Worm (Caenorhabditis elegans) whole organism, late embryonic: ENCODE data around the gene fbxa-142.

Experiments used
- ama-1 ChIP-seq: fragments of 150-350 bp; optimal IDR thresholded peaks from 2 replicates; lab custom pipeline; 2014
- ceh-18 ChIP-seq: sonication (generic microtip); optimal IDR thresholded peaks from 2 replicates; lab custom pipeline; 2016; ENCODE audit warnings: missing genetic modification characterization, missing compliant biosample characterization
- ceh-34 ChIP-seq: sonication (generic microtip); optimal IDR thresholded peaks from 2 replicates; lab custom pipeline; 2016; ENCODE audit warnings: mild to moderate bottlenecking, missing genetic modification characterization, missing compliant biosample characterization
- ceh-9 ChIP-seq: sonication (generic microtip); optimal IDR thresholded peaks from 2 replicates; lab custom pipeline; 2016; ENCODE audit warnings: mild to moderate bottlenecking, missing genetic modification characterization, inconsistent platforms, missing compliant biosample characterization
- elt-4 ChIP-seq: sonication (generic microtip); optimal IDR thresholded peaks from 2 replicates; lab custom pipeline; 2016; ENCODE audit warnings: missing genetic modification characterization, missing compliant biosample characterization
- hlh-30 ChIP-seq: sonication (generic microtip); optimal IDR thresholded peaks from 2 replicates; lab custom pipeline; 2017; ENCODE audit warnings: antibody characterized with exemption, missing genetic modification characterization, missing compliant biosample characterization; ENCODE audit not compliant: insufficient read depth
- hlh-6 ChIP-seq: sonication (generic microtip); optimal IDR thresholded peaks from 2 replicates; lab custom pipeline; 2016; ENCODE audit warnings: missing genotype, missing genetic modification characterization, missing compliant biosample characterization
- mec-3 ChIP-seq: sonication (generic microtip); optimal IDR thresholded peaks from 2 replicates; lab custom pipeline; 2016; ENCODE audit warnings: borderline replicate concordance, missing genetic modification characterization, missing compliant biosample characterization
- nhr-11 ChIP-seq: fragments of 150-350 bp; optimal IDR thresholded peaks from 2 replicates; lab custom pipeline; 2014; ENCODE audit warnings: missing biosample characterization, missing genetic modification characterization
- npax-4 ChIP-seq: sonication (generic microtip); optimal IDR thresholded peaks from 2 replicates; lab custom pipeline; 2016; ENCODE audit warnings: missing genetic modification characterization, missing compliant biosample characterization
- tbx-7 ChIP-seq: sonication (generic microtip); optimal IDR thresholded peaks from 2 replicates; lab custom pipeline; 2016; ENCODE audit warnings: missing genotype, missing genetic modification characterization, missing compliant biosample characterization
- unc-86 ChIP-seq: sonication (generic microtip); optimal IDR thresholded peaks from 2 replicates; lab custom pipeline; 2016; ENCODE audit warnings: missing genetic modification characterization, missing compliant biosample characterization
- zip-5 ChIP-seq: sonication (generic microtip); optimal IDR thresholded peaks from 2 replicates; lab custom pipeline; 2016; ENCODE audit warnings: missing genetic modification characterization, missing compliant biosample characterization

- TF ChIP-seq npax-4 (tag; lab: Kevin White, UChicago) (no peak), ceh-18 (no peak), ama-1 (no peak), zip-5 (tag; lab: Kevin White, UChicago) (no peak), mec-3 (tag; lab: Kevin White, UChicago) (no peak), nhr-11 (tag; lab: Kevin White, UChicago) (no peak), tbx-7 (tag; lab: Kevin White, UChicago) (no peak), hlh-30 (no peak), ceh-9 (tag; lab: Kevin White, UChicago) (no peak), elt-4 (tag; lab: Kevin White, UChicago) (no peak), hlh-6 (tag; lab: Kevin White, UChicago) (no peak), ceh-34 (tag; lab: Kevin White, UChicago) (no peak), unc-86 (no peak)
Measured at ce11 chrV:16132705-16133104, 1.6 kb upstream of the fbxa-142 start, which contains the start of gene fbxa-144.
